Fruit fly (Drosophila melanogaster): Measurements from ENCODE around the gene CG34132.

The CG34132 gene

dm6 chr2L:7849472-7849871 is 35.8 kb upstream of the CG34132 start (continued):
- TF ChIP-seq unc-4 (GFP tag; IDR thresholded peaks at IDR 0.05; ENCODE audit: partially characterized antibody), result no peak
- peak; percentile 59 for TF ChIP-seq Fer1 (GFP tag; optimal IDR thresholded peaks at IDR 0.05)
- peak; percentile 23; the same call in 1 of the 2 replicates for TF ChIP-seq ssp (GFP tag; IDR thresholded peaks at IDR 0.05)
- no peak for TF ChIP-seq repo (GFP tag; optimal IDR thresholded peaks at IDR 0.05)
- TF ChIP-seq ranshi (GFP tag; IDR thresholded peaks at IDR 0.05), result peak; percentile 49; the same call in 1 of the 2 replicates
- no peak for TF ChIP-seq CG8281 (tag; optimal IDR thresholded peaks at IDR 0.05)
- TF ChIP-seq ATbp (GFP tag; optimal IDR thresholded peaks at IDR 0.05), result peak; percentile 32
- peak; percentile 47; the same call in 2 of the 3 replicates for TF ChIP-seq tgo (GFP tag; IDR thresholded peaks at IDR 0.05)
- peak; percentile 41 for TF ChIP-seq CG7556 (GFP tag; optimal IDR thresholded peaks at IDR 0.05)
- no peak for TF ChIP-seq cato (GFP tag; optimal IDR thresholded peaks at IDR 0.05; ENCODE audit: borderline replicate concordance)
- TF ChIP-seq gcm (GFP tag; optimal IDR thresholded peaks at IDR 0.05), result no peak
- no peak for TF ChIP-seq Trl (optimal IDR thresholded peaks at IDR 0.05)
- no peak for TF ChIP-seq Trl (GFP tag; optimal IDR thresholded peaks at IDR 0.05)
- peak; percentile 10 for TF ChIP-seq CG17385 (GFP tag; optimal IDR thresholded peaks at IDR 0.05)
- TF ChIP-seq CoRest (tag; optimal IDR thresholded peaks at IDR 0.05), result peak; percentile 29

- no peak for TF ChIP-seq CG5953 (GFP tag; IDR thresholded peaks at IDR 0.05)
- TF ChIP-seq abd-A (tag; optimal IDR thresholded peaks at IDR 0.05), result peak; percentile 94
- no peak for TF ChIP-seq Hmr (GFP tag; optimal IDR thresholded peaks at IDR 0.05)
- TF ChIP-seq rib (GFP tag; IDR thresholded peaks at IDR 0.05), result no peak
- peak; percentile 49 for TF ChIP-seq Hey (tag; optimal IDR thresholded peaks at IDR 0.05)
- no peak for TF ChIP-seq CG14710 (tag; optimal IDR thresholded peaks at IDR 0.05)
- peak; percentile 61 for TF ChIP-seq Med (GFP tag)
- peak; percentile 41 for TF ChIP-seq CG13894 (tag; optimal IDR thresholded peaks at IDR 0.05)
- TF ChIP-seq CG4360 (GFP tag; IDR thresholded peaks at IDR 0.05), result no peak
Measured at dm6 chr2L:7850406-7850805, 34.9 kb upstream of the CG34132 start.

DNA sequence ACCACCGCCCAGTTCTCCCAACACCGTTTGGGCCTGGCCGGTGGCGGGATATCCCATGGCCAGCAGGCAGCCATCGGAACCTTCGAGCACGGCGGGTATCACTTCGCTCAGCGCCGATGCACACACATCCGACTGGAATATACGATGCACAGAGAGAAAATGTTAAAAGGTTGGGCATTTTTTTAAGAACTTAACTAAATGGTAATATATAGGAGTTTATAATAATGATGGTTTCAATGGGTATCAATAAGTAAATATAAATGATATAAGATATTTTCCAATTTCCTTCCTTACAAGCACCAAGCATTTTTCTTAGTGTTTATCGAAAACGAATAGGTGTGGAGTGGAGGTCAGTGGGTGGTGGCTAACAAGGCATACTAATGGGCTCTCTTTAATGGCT is 33.7 kb upstream of the CG34132 start:
- TF ChIP-seq CG11695 (GFP tag; IDR thresholded peaks at IDR 0.05), result 0 out of 3 replicates have a peak, but pooled peaks have one; percentile 9
- peak; percentile 53 for TF ChIP-seq Fer1 (GFP tag; optimal IDR thresholded peaks at IDR 0.05)
- TF ChIP-seq CG13123 (GFP tag; optimal IDR thresholded peaks at IDR 0.05), result no peak
- no peak for TF ChIP-seq CG32772 (GFP tag; IDR thresholded peaks at IDR 0.05)
- no peak for TF ChIP-seq CG16779 (GFP tag; IDR thresholded peaks at IDR 0.05)
- TF ChIP-seq Eip74EF (GFP tag; optimal IDR thresholded peaks at IDR 0.05), result no peak
- no peak for TF ChIP-seq sc (optimal IDR thresholded peaks at IDR 0.05)
- TF ChIP-seq sc (GFP tag; optimal IDR thresholded peaks at IDR 0.05), result no peak
- no peak for TF ChIP-seq pfk (GFP tag; optimal IDR thresholded peaks at IDR 0.05)
- TF ChIP-seq Pdp1 (GFP tag; optimal IDR thresholded peaks at IDR 0.05), result no peak
- peak; percentile 62 for TF ChIP-seq CG11504 (tag; optimal IDR thresholded peaks at IDR 0.05)
- TF ChIP-seq sima (GFP tag; optimal IDR thresholded peaks at IDR 0.05), result no peak
- peak; percentile 38 for TF ChIP-seq Ssrp (tag; optimal IDR thresholded peaks at IDR 0.05)
- TF ChIP-seq CG11085 (GFP tag; IDR thresholded peaks at IDR 0.05), result no peak
- TF ChIP-seq Dip3 (GFP tag; optimal IDR thresholded peaks at IDR 0.05), result no peak
- no peak for TF ChIP-seq CG6175 (GFP tag; IDR thresholded peaks at IDR 0.05)
- TF ChIP-seq CG4360 (GFP tag; IDR thresholded peaks at IDR 0.05), result no peak
- TF ChIP-seq twi (tag; optimal IDR thresholded peaks at IDR 0.05), result no peak
- TF ChIP-seq gro (GFP tag; optimal IDR thresholded peaks at IDR 0.05), result no peak
- no peak for TF ChIP-seq CG7357 (GFP tag; IDR thresholded peaks at IDR 0.05)
- TF ChIP-seq CG18011 (GFP tag; optimal IDR thresholded peaks at IDR 0.05), result no peak
- TF ChIP-seq ind (GFP tag; optimal IDR thresholded peaks at IDR 0.05), result no peak
- TF ChIP-seq unc-4 (GFP tag; IDR thresholded peaks at IDR 0.05; ENCODE audit: partially characterized antibody), result no peak
- peak; percentile 61; the same call in 1 of the 2 replicates for TF ChIP-seq Xrp1 (GFP tag; IDR thresholded peaks at IDR 0.05)
- peak; percentile 51 for TF ChIP-seq phol (tag; optimal IDR thresholded peaks at IDR 0.05)
- peak; percentile 59 for TF ChIP-seq lab (GFP tag; optimal IDR thresholded peaks at IDR 0.05)
- no peak for TF ChIP-seq wdn (GFP tag; IDR thresholded peaks at IDR 0.05)
- TF ChIP-seq fru (optimal IDR thresholded peaks at IDR 0.05), result no peak
- no peak for TF ChIP-seq Ravus (GFP tag; IDR thresholded peaks at IDR 0.05)

Data from whole organism, embryonic.